Worm (Caenorhabditis elegans): ENCODE data around the gene srx-58.

ce11 chrV:15309011-15309410, 43.5 kb upstream of the srx-58 start, which contains the start of gene srz-10:
- no peak for TF ChIP-seq lin-35 (GFP tag; optimal IDR thresholded peaks at IDR 0.05)
- no peak for TF ChIP-seq ceh-40 (GFP tag; IDR thresholded peaks at IDR 0.05)
- no peak for TF ChIP-seq mes-4 (tag; optimal IDR thresholded peaks at IDR 0.05)
- no peak for TF ChIP-seq ama-1 (optimal IDR thresholded peaks at IDR 0.05)
- TF ChIP-seq ama-1 (GFP tag; optimal IDR thresholded peaks at IDR 0.05): no peak
- TF ChIP-seq sdz-38 (tag; optimal IDR thresholded peaks at IDR 0.05): no peak
- TF ChIP-seq snpc-4 (GFP tag; optimal IDR thresholded peaks at IDR 0.05): no peak
- no peak for TF ChIP-seq snpc-4 (tag; optimal IDR thresholded peaks at IDR 0.05)
- no peak for TF ChIP-seq let-607 (tag; optimal IDR thresholded peaks at IDR 0.05)
- no peak for TF ChIP-seq F10E7.11 (tag; optimal IDR thresholded peaks at IDR 0.05)
- no peak for TF ChIP-seq tlf-1 (GFP tag; optimal IDR thresholded peaks at IDR 0.05)
- no peak for TF ChIP-seq ztf-25 (GFP tag; IDR thresholded peaks at IDR 0.05)
- no peak for TF ChIP-seq attf-6 (GFP tag; IDR thresholded peaks at IDR 0.05)
- TF ChIP-seq sea-2 (GFP tag; IDR thresholded peaks at IDR 0.05): no peak
- TF ChIP-seq ZK185.1 (tag; optimal IDR thresholded peaks at IDR 0.05; ENCODE audit: poor library complexity, severe bottlenecking): no peak

All from whole organism, young adult.